ENCODE assay signal across 1 fruit fly cellular context in genomic region chrX:5095620-5096019, dm6.
TF ChIP-seq lines count a peak whose summit lies in the region.

No protein-coding gene starts in this region.

TF ChIP-seq in whole organism, embryonic, 481 proteins besides CTCF, POLR2A, EP300 and RAD21 (continued from another document):
- TF ChIP-seq Camta (GFP tag; optimal IDR thresholded peaks at IDR 0.05; lab: Kevin White, UChicago) (no peak), ci (GFP tag; IDR thresholded peaks at IDR 0.05; lab: Robert Waterston, UW) (0 out of 3 replicates have a peak, but pooled peaks have one; percentile 32), phol (tag; optimal IDR thresholded peaks at IDR 0.05; lab: Kevin White, UChicago) (peak; percentile 35), NfI (GFP tag; optimal IDR thresholded peaks at IDR 0.05; lab: Kevin White, UChicago) (peak; percentile 22), CG2712 (tag; optimal IDR thresholded peaks at IDR 0.05; lab: Kevin White, UChicago) (peak; percentile 47), gem (tag; optimal IDR thresholded peaks at IDR 0.05; lab: Kevin White, UChicago) (peak; percentile 66), pho (GFP tag; optimal IDR thresholded peaks at IDR 0.05; lab: Kevin White, UChicago) (no peak), Xbp1 (GFP tag; optimal IDR thresholded peaks at IDR 0.05; lab: Kevin White, UChicago) (peak; percentile 37), CG2889 (GFP tag; IDR thresholded peaks at IDR 0.05; lab: Robert Waterston, UW) (no peak), CG15011 (GFP tag; optimal IDR thresholded peaks at IDR 0.05; lab: Kevin White, UChicago) (peak; percentile 14), CG12219 (GFP tag; optimal IDR thresholded peaks at IDR 0.05; lab: Kevin White, UChicago) (peak; percentile 31), Ssrp (tag; optimal IDR thresholded peaks at IDR 0.05; lab: Kevin White, UChicago) (peak; percentile 9), dmrt99B (tag; optimal IDR thresholded peaks at IDR 0.05; lab: Kevin White, UChicago) (peak; percentile 70), CG15514 (GFP tag; optimal IDR thresholded peaks at IDR 0.05; lab: Kevin White, UChicago) (peak; percentile 13), Nf-YA (GFP tag; IDR thresholded peaks at IDR 0.05; lab: Robert Waterston, UW) (no peak), Hr51 (GFP tag; optimal IDR thresholded peaks at IDR 0.05; lab: Kevin White, UChicago) (peak in 1 of 2 experiments; percentile 60), Meics (GFP tag; optimal IDR thresholded peaks at IDR 0.05; lab: Kevin White, UChicago) (peak; percentile 59), CG11504 (tag; optimal IDR thresholded peaks at IDR 0.05; lab: Kevin White, UChicago) (peak; percentile 71), CG17829 (tag; optimal IDR thresholded peaks at IDR 0.05; lab: Kevin White, UChicago) (peak; percentile 35), YL-1 (GFP tag; optimal IDR thresholded peaks at IDR 0.05; lab: Kevin White, UChicago) (no peak), tap (tag; optimal IDR thresholded peaks at IDR 0.05; lab: Kevin White, UChicago) (peak; percentile 24), D19A (tag; optimal IDR thresholded peaks at IDR 0.05; lab: Kevin White, UChicago) (peak; percentile 93), CG2120 (GFP tag; optimal IDR thresholded peaks at IDR 0.05; lab: Kevin White, UChicago) (peak; percentile 42), ATbp (GFP tag; optimal IDR thresholded peaks at IDR 0.05; lab: Kevin White, UChicago) (peak; percentile 18), CG18619 (GFP tag; optimal IDR thresholded peaks at IDR 0.05; lab: Kevin White, UChicago) (peak; percentile 25), HHEX (GFP tag; optimal IDR thresholded peaks at IDR 0.05; lab: Kevin White, UChicago) (peak; percentile 21), BtbVII (GFP tag; optimal IDR thresholded peaks at IDR 0.05; lab: Kevin White, UChicago) (peak; percentile 40), Bteb2 (GFP tag; optimal IDR thresholded peaks at IDR 0.05; lab: Kevin White, UChicago) (no peak), Fer1 (GFP tag; optimal IDR thresholded peaks at IDR 0.05; lab: Kevin White, UChicago) (peak; percentile 62), Ets65A (GFP tag; lab: Kevin White, UChicago) (peak; percentile 22), CG7839 (tag; optimal IDR thresholded peaks at IDR 0.05; lab: Kevin White, UChicago) (peak; percentile 49), Oaz (GFP tag; IDR thresholded peaks at IDR 0.05; lab: Robert Waterston, UW) (no peak), CG2129 (GFP tag; IDR thresholded peaks at IDR 0.05; lab: Robert Waterston, UW; ENCODE audit: partially characterized antibody) (no peak), CG9437 (GFP tag; optimal IDR thresholded peaks at IDR 0.05; lab: Kevin White, UChicago) (peak; percentile 44), CG14710 (tag; optimal IDR thresholded peaks at IDR 0.05; lab: Kevin White, UChicago) (peak; percentile 11), dmrt11E (tag; optimal IDR thresholded peaks at IDR 0.05; lab: Kevin White, UChicago) (peak; percentile 25), CG17568 (GFP tag; optimal IDR thresholded peaks at IDR 0.05; lab: Kevin White, UChicago) (no peak), bsh (GFP tag; optimal IDR thresholded peaks at IDR 0.05; lab: Kevin White, UChicago) (peak in 1 of 2 experiments; percentile 55), Rfx (GFP tag; IDR thresholded peaks at IDR 0.05; lab: Robert Waterston, UW) (peak; percentile 28), HmgZ (tag; optimal IDR thresholded peaks at IDR 0.05; lab: Kevin White, UChicago) (peak; percentile 29), tin (GFP tag; optimal IDR thresholded peaks at IDR 0.05; lab: Kevin White, UChicago) (peak; percentile 24), CG8388 (GFP tag; optimal IDR thresholded peaks at IDR 0.05; lab: Kevin White, UChicago) (peak; percentile 4), E2f2 (GFP tag; IDR thresholded peaks at IDR 0.05; lab: Robert Waterston, UW) (peak; percentile 21; the same call in 1 of the 2 replicates), CG32532 (GFP tag; IDR thresholded peaks at IDR 0.05; lab: Robert Waterston, UW) (peak; percentile 21; the same call in 1 of the 2 replicates), CG30403 (GFP tag; optimal IDR thresholded peaks at IDR 0.05; lab: Kevin White, UChicago) (peak; percentile 31), onecut (GFP tag; IDR thresholded peaks at IDR 0.05; lab: Robert Waterston, UW) (0 out of 2 replicates have a peak, but pooled peaks have one; percentile 14), oc (tag; optimal IDR thresholded peaks at IDR 0.05; lab: Kevin White, UChicago) (peak; percentile 5), CG9817 (tag; optimal IDR thresholded peaks at IDR 0.05; lab: Kevin White, UChicago) (peak; percentile 14), CG13296 (GFP tag; optimal IDR thresholded peaks at IDR 0.05; lab: Kevin White, UChicago) (peak; percentile 27), E2f1 (GFP tag; IDR thresholded peaks at IDR 0.05; lab: Robert Waterston, UW) (no peak), sug (tag; optimal IDR thresholded peaks at IDR 0.05; lab: Kevin White, UChicago) (peak; percentile 6), scrt (GFP tag; optimal IDR thresholded peaks at IDR 0.05; lab: Kevin White, UChicago) (peak; percentile 5), abd-A (tag; optimal IDR thresholded peaks at IDR 0.05; lab: Kevin White, UChicago) (peak; percentile 44), CG6689 (GFP tag; IDR thresholded peaks at IDR 0.05; lab: Robert Waterston, UW) (0 out of 2 replicates have a peak, but pooled peaks have one; percentile 35), nmo (GFP tag; optimal IDR thresholded peaks at IDR 0.05; lab: Kevin White, UChicago) (peak; percentile 31), shn (GFP tag; optimal IDR thresholded peaks at IDR 0.05; lab: Kevin White, UChicago) (no peak), CrebB (tag; optimal IDR thresholded peaks at IDR 0.05; lab: Kevin White, UChicago) (peak; percentile 3), CG8290 (GFP tag; optimal IDR thresholded peaks at IDR 0.05; lab: Kevin White, UChicago) (no peak), CG8290 (tag; optimal IDR thresholded peaks at IDR 0.05; lab: Kevin White, UChicago) (peak in 1 of 2 experiments; percentile 59), gsb-n (tag; optimal IDR thresholded peaks at IDR 0.05; lab: Kevin White, UChicago) (peak; percentile 10), dysf (GFP tag; IDR thresholded peaks at IDR 0.05; lab: Robert Waterston, UW) (peak; percentile 59; the same call in 1 of the 3 replicates), dpn (GFP tag; optimal IDR thresholded peaks at IDR 0.05; lab: Kevin White, UChicago) (peak in 1 of 2 experiments; percentile 2), CG3163 (GFP tag; optimal IDR thresholded peaks at IDR 0.05; lab: Kevin White, UChicago) (no peak), prd (optimal IDR thresholded peaks at IDR 0.05; lab: Kevin White, UChicago) (no peak), prd (GFP tag; IDR thresholded peaks at IDR 0.05; lab: Robert Waterston, UW) (0 out of 3 replicates have a peak, but pooled peaks have one; percentile 15), sens (GFP tag; lab: Kevin White, UChicago) (peak; percentile 73), CG9727 (GFP tag; optimal IDR thresholded peaks at IDR 0.05; lab: Kevin White, UChicago) (peak; percentile 9), danr (GFP tag; IDR thresholded peaks at IDR 0.05; lab: Robert Waterston, UW) (0 out of 2 replicates have a peak, but pooled peaks have one; percentile 14), br (optimal IDR thresholded peaks at IDR 0.05; lab: Kevin White, UChicago) (no peak), Sox102F (GFP tag; optimal IDR thresholded peaks at IDR 0.05; lab: Kevin White, UChicago) (peak; percentile 49), CG4707 (GFP tag; optimal IDR thresholded peaks at IDR 0.05; lab: Kevin White, UChicago) (no peak), CG17359 (tag; optimal IDR thresholded peaks at IDR 0.05; lab: Kevin White, UChicago) (peak; percentile 42), caup (GFP tag; optimal IDR thresholded peaks at IDR 0.05; lab: Kevin White, UChicago; ENCODE audit: severe bottlenecking) (peak; percentile 26), Hand (GFP tag; optimal IDR thresholded peaks at IDR 0.05; lab: Kevin White, UChicago) (peak; percentile 34), slbo (GFP tag; IDR thresholded peaks at IDR 0.05; lab: Robert Waterston, UW) (peak; percentile 46; the same call in 1 of the 2 replicates), CG18599 (GFP tag; optimal IDR thresholded peaks at IDR 0.05; lab: Kevin White, UChicago) (peak; percentile 80), CG7556 (GFP tag; optimal IDR thresholded peaks at IDR 0.05; lab: Kevin White, UChicago) (peak; percentile 53), CG4360 (GFP tag; IDR thresholded peaks at IDR 0.05; lab: Robert Waterston, UW) (no peak), CG18262 (tag; optimal IDR thresholded peaks at IDR 0.05; lab: Kevin White, UChicago) (peak; percentile 45), CG6813 (GFP tag; optimal IDR thresholded peaks at IDR 0.05; lab: Kevin White, UChicago) (peak; percentile 17), Sry-β (GFP tag; optimal IDR thresholded peaks at IDR 0.05; lab: Kevin White, UChicago) (no peak), lilli (GFP tag; optimal IDR thresholded peaks at IDR 0.05; lab: Kevin White, UChicago) (peak; percentile 21), CG2678 (tag; optimal IDR thresholded peaks at IDR 0.05; lab: Kevin White, UChicago) (peak; percentile 73), ken (GFP tag; IDR thresholded peaks at IDR 0.05; lab: Robert Waterston, UW) (peak; percentile 7; the same call in 1 of the 3 replicates), pum (GFP tag; optimal IDR thresholded peaks at IDR 0.05; lab: Kevin White, UChicago) (no peak), lab (GFP tag; optimal IDR thresholded peaks at IDR 0.05; lab: Kevin White, UChicago) (peak; percentile 64), Max (GFP tag; optimal IDR thresholded peaks at IDR 0.05; lab: Kevin White, UChicago) (no peak), ro (GFP tag; IDR thresholded peaks at IDR 0.05; lab: Robert Waterston, UW) (no peak), tgo (GFP tag; IDR thresholded peaks at IDR 0.05; lab: Robert Waterston, UW) (0 out of 3 replicates have a peak, but pooled peaks have one; percentile 24), CG12769 (tag; optimal IDR thresholded peaks at IDR 0.05; lab: Kevin White, UChicago) (peak; percentile 71), org-1 (GFP tag; optimal IDR thresholded peaks at IDR 0.05; lab: Kevin White, UChicago) (peak; percentile 34), CG13424 (tag; optimal IDR thresholded peaks at IDR 0.05; lab: Kevin White, UChicago) (peak; percentile 50), Ptx1 (GFP tag; IDR thresholded peaks at IDR 0.05; lab: Robert Waterston, UW) (peak; percentile 51; the same call in 1 of the 2 replicates), mld (GFP tag; IDR thresholded peaks at IDR 0.05; lab: Robert Waterston, UW; ENCODE audit: partially characterized antibody) (no peak), Dbx (GFP tag; IDR thresholded peaks at IDR 0.05; lab: Robert Waterston, UW) (0 out of 3 replicates have a peak, but pooled peaks have one; percentile 7), MBD-R2 (GFP tag; IDR thresholded peaks at IDR 0.05; lab: Robert Waterston, UW) (no peak), CG8924 (tag; optimal IDR thresholded peaks at IDR 0.05; lab: Kevin White, UChicago) (peak; percentile 26), Blimp-1 (GFP tag; optimal IDR thresholded peaks at IDR 0.05; lab: Kevin White, UChicago) (peak; percentile 42), Xrp1 (GFP tag; IDR thresholded peaks at IDR 0.05; lab: Robert Waterston, UW) (peak; percentile 46; the same call in 1 of the 2 replicates), so (GFP tag; IDR thresholded peaks at IDR 0.05; lab: Robert Waterston, UW) (no peak), Gsc (GFP tag; IDR thresholded peaks at IDR 0.05; lab: Robert Waterston, UW) (no peak), lmd (GFP tag; IDR thresholded peaks at IDR 0.05; lab: Robert Waterston, UW) (peak; percentile 28; the same call in 1 of the 2 replicates), Atf-2 (GFP tag; optimal IDR thresholded peaks at IDR 0.05; lab: Kevin White, UChicago) (no peak), CG31441 (GFP tag; IDR thresholded peaks at IDR 0.05; lab: Robert Waterston, UW) (peak; percentile 58), CG17361 (GFP tag; IDR thresholded peaks at IDR 0.05; lab: Robert Waterston, UW) (0 out of 3 replicates have a peak, but pooled peaks have one; percentile 37), pan (optimal IDR thresholded peaks at IDR 0.05; lab: Kevin White, UChicago) (no peak), pan (GFP tag; optimal IDR thresholded peaks at IDR 0.05 in 1 of 2, IDR thresholded peaks at IDR 0.05 in 1 of 2) (peak in 1 of 2 experiments; percentile 56), sisA (GFP tag; IDR thresholded peaks at IDR 0.05; lab: Robert Waterston, UW) (peak; percentile 5; the same call in 1 of the 2 replicates), D19B (GFP tag; optimal IDR thresholded peaks at IDR 0.05; lab: Kevin White, UChicago) (peak; percentile 64), CG11723 (GFP tag; optimal IDR thresholded peaks at IDR 0.05; lab: Kevin White, UChicago) (no peak), CG10366 (GFP tag; IDR thresholded peaks at IDR 0.05; lab: Robert Waterston, UW) (peak; percentile 19), Lhr (GFP tag; optimal IDR thresholded peaks at IDR 0.05; lab: Kevin White, UChicago) (no peak)
TF ChIP-seq in whole organism, embryonic: peak in this region for 112.
